Worm (Caenorhabditis elegans): ENCODE results near the gene bath-44.

The bath-44 gene

DNA sequence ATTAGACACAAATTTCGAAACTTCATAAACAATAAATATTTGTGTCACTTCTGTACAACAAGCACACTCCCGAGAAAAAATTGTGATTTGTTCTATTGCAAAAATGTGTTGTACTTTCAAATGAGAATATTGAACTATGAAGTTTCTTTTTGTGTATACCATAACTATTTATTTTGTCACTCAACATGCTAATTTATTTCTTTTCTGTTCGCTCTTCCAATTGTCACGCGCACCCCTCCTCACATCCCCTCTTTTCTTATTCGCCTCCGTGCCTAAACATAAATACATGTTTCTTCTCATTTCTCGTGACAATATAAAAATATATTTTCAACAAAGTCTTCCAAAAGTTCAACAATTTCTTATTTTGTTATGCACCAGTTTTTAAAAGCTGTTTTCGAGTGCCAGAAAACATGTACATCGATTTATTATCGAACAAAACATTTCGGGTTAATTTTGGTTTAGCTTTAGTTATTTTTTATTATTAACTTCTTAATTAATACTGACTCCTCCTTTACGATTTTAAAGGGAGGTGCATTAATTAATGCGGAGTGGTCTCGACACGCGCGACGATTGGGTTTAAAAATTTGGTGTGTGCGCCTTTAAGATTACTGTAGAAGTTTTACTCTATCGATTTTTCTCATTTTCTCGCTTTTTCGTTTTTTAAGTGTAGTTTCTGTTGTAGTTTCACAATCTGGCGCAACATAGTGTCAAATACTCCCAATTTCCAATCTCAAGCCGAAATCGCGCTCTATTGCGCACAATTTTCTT is 649 bp upstream of the bath-44 start:
- TF ChIP-seq lsy-2 (tag; optimal IDR thresholded peaks at IDR 0.05) = peak in 1 of 2 experiments; percentile 27
- peak; percentile 15 for TF ChIP-seq nhr-25 (tag; optimal IDR thresholded peaks at IDR 0.05)
- no peak for TF ChIP-seq nhr-23 (tag; optimal IDR thresholded peaks at IDR 0.05)
- TF ChIP-seq C34F6.9 (tag; optimal IDR thresholded peaks at IDR 0.05) = peak; percentile 27
- peak; percentile 17 for TF ChIP-seq sem-4 (tag; optimal IDR thresholded peaks at IDR 0.05)

DNA sequence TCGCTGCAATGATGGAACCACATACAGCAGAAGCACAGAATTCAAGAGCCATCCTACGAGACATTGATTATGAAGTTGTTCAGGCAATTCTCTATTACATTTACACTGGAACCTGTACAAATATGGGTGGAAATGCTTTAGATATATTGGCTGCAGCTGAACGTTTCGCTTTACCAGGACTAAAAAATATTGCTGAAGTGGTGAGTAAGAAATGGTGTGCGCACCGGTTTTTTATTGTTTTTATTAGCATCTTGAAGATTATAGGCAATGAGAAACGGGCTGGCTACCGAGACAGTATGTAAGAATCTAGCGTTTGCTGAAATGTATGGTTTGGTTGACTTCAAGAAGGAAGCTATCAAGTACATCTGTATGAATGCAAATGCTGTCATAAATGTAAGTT is 1.3 kb downstream of the bath-44 start:
- TF ChIP-seq lin-11 (tag; optimal IDR thresholded peaks at IDR 0.05) = no peak
- TF ChIP-seq aly-2 (tag; optimal IDR thresholded peaks at IDR 0.05) = no peak
- no peak for TF ChIP-seq ztf-1 (GFP tag; conservative IDR thresholded peaks at IDR 0.05)
- no peak for TF ChIP-seq snpc-4 (tag; optimal IDR thresholded peaks at IDR 0.05)
- no peak for TF ChIP-seq ceh-82 (tag; optimal IDR thresholded peaks at IDR 0.05)
- no peak for TF ChIP-seq ztf-11 (tag; optimal IDR thresholded peaks at IDR 0.05)
- TF ChIP-seq mdl-1 (tag; optimal IDR thresholded peaks at IDR 0.05) = no peak
- no peak for TF ChIP-seq zag-1 (tag; optimal IDR thresholded peaks at IDR 0.05)
- TF ChIP-seq lsy-2 (tag; optimal IDR thresholded peaks at IDR 0.05) = no peak
- TF ChIP-seq nhr-11 (tag; optimal IDR thresholded peaks at IDR 0.05) = no peak
- TF ChIP-seq C34F6.9 (tag; optimal IDR thresholded peaks at IDR 0.05) = no peak
- no peak for TF ChIP-seq ztf-4 (tag; optimal IDR thresholded peaks at IDR 0.05)
- TF ChIP-seq gmeb-1 (tag; optimal IDR thresholded peaks at IDR 0.05) = no peak
- TF ChIP-seq alr-1 (tag; optimal IDR thresholded peaks at IDR 0.05) = no peak
- TF ChIP-seq nhr-23 (tag; optimal IDR thresholded peaks at IDR 0.05) = no peak
- TF ChIP-seq skn-1 (tag; optimal IDR thresholded peaks at IDR 0.05) = no peak
- no peak for TF ChIP-seq nhr-237 (tag; optimal IDR thresholded peaks at IDR 0.05)

DNA sequence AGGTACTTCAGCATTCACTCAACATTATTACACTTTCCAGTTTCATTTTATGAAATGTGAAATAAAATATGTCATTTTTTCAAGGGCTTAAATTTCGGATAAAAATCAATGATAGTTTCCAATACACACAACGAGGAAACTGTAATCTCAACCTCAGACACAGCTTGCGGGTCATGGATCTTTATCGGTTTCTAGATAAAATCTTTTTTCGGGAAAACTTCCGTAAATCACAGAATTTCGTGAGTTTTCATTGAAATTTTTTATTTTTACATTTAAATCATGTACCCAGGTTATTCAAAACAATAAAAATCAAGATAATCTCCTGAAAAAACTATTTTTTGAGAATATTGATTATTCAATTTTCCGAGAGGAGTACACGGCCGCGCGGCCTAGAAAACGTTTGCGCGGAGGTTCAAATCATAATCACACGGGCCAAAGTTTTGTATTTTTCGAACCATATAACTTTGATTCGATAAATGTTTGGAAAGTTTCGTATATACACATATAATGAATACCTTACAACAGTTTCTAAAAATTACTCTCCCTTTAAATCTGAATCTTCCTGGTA is 2.6 kb downstream of the bath-44 start:
- TF ChIP-seq nhr-21 (tag; optimal IDR thresholded peaks at IDR 0.05) (peak; percentile 24), sma-3 (GFP tag; optimal IDR thresholded peaks at IDR 0.05) (peak; percentile 33), blmp-1 (tag; optimal IDR thresholded peaks at IDR 0.05; ENCODE audit: insufficient read depth) (no peak), ama-1 (optimal IDR thresholded peaks at IDR 0.05) (peak; percentile 0), lsy-2 (tag; optimal IDR thresholded peaks at IDR 0.05) (peak in 1 of 2 experiments; percentile 17), unc-62 (GFP tag; optimal IDR thresholded peaks at IDR 0.05) (no peak), ZK546.5 (tag; optimal IDR thresholded peaks at IDR 0.05) (no peak), nhr-25 (tag; optimal IDR thresholded peaks at IDR 0.05) (peak; percentile 25), alr-1 (tag; optimal IDR thresholded peaks at IDR 0.05) (no peak), zag-1 (tag; optimal IDR thresholded peaks at IDR 0.05) (no peak), mbf-1 (tag; optimal IDR thresholded peaks at IDR 0.05) (no peak), sem-4 (tag; optimal IDR thresholded peaks at IDR 0.05) (peak; percentile 28), ceh-82 (tag; optimal IDR thresholded peaks at IDR 0.05) (no peak)

DNA sequence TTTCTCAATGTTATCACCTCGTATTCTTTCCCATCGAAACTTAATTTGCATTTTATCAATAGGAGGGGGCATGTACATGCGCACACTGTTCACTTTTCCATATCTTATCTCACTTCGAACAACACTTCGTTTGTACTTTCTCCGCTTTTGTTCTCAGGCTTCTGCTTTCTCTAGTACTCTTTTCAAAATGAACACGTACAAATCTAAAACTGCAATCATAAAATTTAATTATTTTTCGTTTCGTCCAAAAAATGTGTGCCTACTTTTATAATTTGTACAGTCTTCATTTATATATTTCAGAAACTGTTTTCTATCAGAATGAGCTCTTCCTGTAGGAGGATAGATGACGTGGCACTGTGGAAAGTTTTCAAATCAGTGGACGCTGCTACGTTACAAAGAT is 4.0 kb downstream of the bath-44 start, which contains the start of gene C07D10.1:
TSS of gene C07D10.1 (plus strand) at position 301 of the 400 bp plus-strand sequence.
- TF ChIP-seq ztf-11 (tag; optimal IDR thresholded peaks at IDR 0.05) (no peak), elt-1 (tag; optimal IDR thresholded peaks at IDR 0.05) (no peak), unc-55 (GFP tag; optimal IDR thresholded peaks at IDR 0.05) (no peak), unc-62 (GFP tag; optimal IDR thresholded peaks at IDR 0.05) (no peak), unc-39 (tag; optimal IDR thresholded peaks at IDR 0.05) (no peak), nhr-237 (tag; optimal IDR thresholded peaks at IDR 0.05) (no peak), nhr-23 (tag; optimal IDR thresholded peaks at IDR 0.05) (no peak), aly-2 (tag; optimal IDR thresholded peaks at IDR 0.05) (no peak), snpc-4 (tag; optimal IDR thresholded peaks at IDR 0.05) (no peak), blmp-1 (tag; optimal IDR thresholded peaks at IDR 0.05; ENCODE audit: insufficient read depth) (no peak), zag-1 (tag; optimal IDR thresholded peaks at IDR 0.05) (no peak), elt-3 (tag; optimal IDR thresholded peaks at IDR 0.05) (no peak), C34F6.9 (tag; optimal IDR thresholded peaks at IDR 0.05) (no peak), mbf-1 (tag; optimal IDR thresholded peaks at IDR 0.05) (no peak), ztf-1 (GFP tag; conservative IDR thresholded peaks at IDR 0.05) (no peak), egl-27 (tag; optimal IDR thresholded peaks at IDR 0.05) (no peak)

DNA sequence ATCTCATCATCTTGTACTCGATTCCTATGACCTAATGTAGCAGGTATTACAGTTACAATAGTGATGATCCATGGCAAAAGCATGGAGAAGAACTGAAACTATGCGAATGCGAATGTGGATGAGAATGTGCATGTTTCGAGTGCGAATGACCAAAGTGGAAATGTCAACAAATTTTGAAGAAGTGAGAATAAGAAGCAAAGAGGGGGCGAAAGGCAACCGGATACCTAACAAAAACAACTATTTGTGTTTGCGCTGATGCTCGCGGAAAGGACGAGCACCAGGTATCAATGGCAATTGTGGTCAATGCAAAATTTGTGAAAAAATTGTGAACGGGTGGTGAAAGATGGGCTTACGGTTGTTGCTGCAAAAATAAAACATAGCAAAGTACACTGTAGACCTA is 7.9 kb downstream of the bath-44 start, which contains the start of gene nas-7:
TSS of gene nas-7 (minus strand) at position 101 of the 400 bp plus-strand sequence.
- TF ChIP-seq gmeb-1 (tag; optimal IDR thresholded peaks at IDR 0.05) (no peak), unc-55 (GFP tag; optimal IDR thresholded peaks at IDR 0.05) (no peak), fos-1 (tag; optimal IDR thresholded peaks at IDR 0.05) (no peak), skn-1 (tag; optimal IDR thresholded peaks at IDR 0.05) (no peak), nhr-11 (tag; optimal IDR thresholded peaks at IDR 0.05) (no peak), F13H6.1 (tag; optimal IDR thresholded peaks at IDR 0.05) (no peak), alr-1 (tag; optimal IDR thresholded peaks at IDR 0.05) (no peak), lsy-2 (tag; optimal IDR thresholded peaks at IDR 0.05) (no peak), elt-1 (tag; optimal IDR thresholded peaks at IDR 0.05) (no peak), crh-2 (tag; optimal IDR thresholded peaks at IDR 0.05) (no peak), sma-9 (GFP tag; optimal IDR thresholded peaks at IDR 0.05) (no peak), sma-9 (tag; optimal IDR thresholded peaks at IDR 0.05) (no peak)
